Worm (Caenorhabditis elegans): ENCODE measurements around the gene fipr-20.

ce11 chrIII:7508128-7508635 lies 46.0 kb upstream of the fipr-20 start, which contains the start of gene cls-1:
- TF ChIP-seq syd-9 (tag; optimal IDR thresholded peaks at IDR 0.05), result no peak
- no peak for TF ChIP-seq hlh-6 (tag; optimal IDR thresholded peaks at IDR 0.05)
- no peak for TF ChIP-seq nhr-11 (tag; optimal IDR thresholded peaks at IDR 0.05)
- TF ChIP-seq hlh-30 (tag; optimal IDR thresholded peaks at IDR 0.05; ENCODE audit: insufficient read depth), result no peak
- no peak for TF ChIP-seq sox-4 (tag; optimal IDR thresholded peaks at IDR 0.05)
